Fruit fly (Drosophila melanogaster) whole organism, adult: ENCODE results near the gene CG43056.

Experiments used
- CG11617 ChIP-seq: fragments of 200-800 bp; sonication (Bioruptor generic); optimal IDR thresholded peaks from 2 replicates; lab custom pipeline; 2017; ENCODE audit warnings: mild to moderate bottlenecking, missing biosample characterization, missing genetic modification reagents, missing genetic modification characterization
- CG12768 ChIP-seq: fragments of 200-800 bp; sonication (Bioruptor generic); optimal IDR thresholded peaks from 2 replicates; lab custom pipeline; 2017; ENCODE audit warnings: missing biosample characterization, missing genetic modification characterization, mild to moderate bottlenecking, moderate library complexity, missing genetic modification reagents
- CG14711 ChIP-seq: fragments of 200-800 bp; sonication (Bioruptor generic); optimal IDR thresholded peaks from 2 replicates; lab custom pipeline; 2018; ENCODE audit warnings: missing biosample characterization, mild to moderate bottlenecking, missing genetic modification characterization, moderate library complexity
- CG1620 ChIP-seq: fragments of 200-800 bp; sonication (Bioruptor generic); optimal IDR thresholded peaks from 2 replicates; lab custom pipeline; 2016; ENCODE audit warnings: missing biosample characterization, missing genetic modification characterization
- CG33017 ChIP-seq: fragments of 200-800 bp; sonication (Bioruptor generic); optimal IDR thresholded peaks from 2 replicates; lab custom pipeline; 2018; ENCODE audit warnings: missing biosample characterization, mild to moderate bottlenecking, missing genetic modification characterization, moderate library complexity
- CG5204 ChIP-seq: fragments of 200-800 bp; sonication (Bioruptor generic); optimal IDR thresholded peaks from 2 replicates; lab custom pipeline; 2016; ENCODE audit warnings: missing biosample characterization, missing genetic modification characterization
- CG7045 ChIP-seq: fragments of 200-800 bp; sonication (Bioruptor generic); optimal IDR thresholded peaks from 2 replicates; lab custom pipeline; 2017; ENCODE audit warnings: missing biosample characterization, mild to moderate bottlenecking, missing genetic modification characterization
- CG7101 ChIP-seq: fragments of 200-800 bp; sonication (Bioruptor generic); optimal IDR thresholded peaks from 2 replicates; lab custom pipeline; 2018; ENCODE audit warnings: missing biosample characterization, mild to moderate bottlenecking, missing genetic modification characterization, moderate library complexity
- Clk ChIP-seq: fragments of 200-800 bp; sonication (Bioruptor generic); optimal IDR thresholded peaks from 2 replicates; lab custom pipeline; 2017; ENCODE audit warnings: missing biosample characterization, missing genetic modification characterization
- Crg-1 ChIP-seq: fragments of 200-800 bp; sonication (Bioruptor generic); optimal IDR thresholded peaks from 2 replicates; lab custom pipeline; 2016; ENCODE audit warnings: missing biosample characterization, missing genetic modification characterization
- Hr96 ChIP-seq: fragments of 200-800 bp; sonication (Bioruptor generic); optimal IDR thresholded peaks from 2 replicates; lab custom pipeline; 2016; ENCODE audit warnings: missing biosample characterization, missing genetic modification characterization
- Mnt ChIP-seq: fragments of 200-800 bp; sonication (Bioruptor generic); optimal IDR thresholded peaks from 2 replicates; lab custom pipeline; 2016; ENCODE audit warnings: missing biosample characterization, mild to moderate bottlenecking, missing genetic modification characterization
- bab1 ChIP-seq: fragments of 200-800 bp; sonication (Bioruptor generic); optimal IDR thresholded peaks from 3 replicates; lab custom pipeline; 2019; ENCODE audit warnings: missing biosample characterization, mild to moderate bottlenecking, missing genetic modification characterization, moderate library complexity
- cic ChIP-seq: fragments of 200-800 bp; sonication (Bioruptor generic); optimal IDR thresholded peaks from 2 replicates; lab custom pipeline; 2017; ENCODE audit warnings: missing biosample characterization, mild to moderate bottlenecking, missing genetic modification characterization, moderate library complexity
- cnc ChIP-seq, 2 experiments: fragments of >200 bp; optimal IDR thresholded peaks; 2 replicates each; lab custom pipeline; 2017
- kay ChIP-seq: fragments of 200-800 bp; sonication (Bioruptor generic); peaks from one replicate; lab custom pipeline; 2016; ENCODE audit warnings: missing biosample characterization, missing genetic modification characterization, borderline replicate concordance
- ovo ChIP-seq: fragments of 200-800 bp; sonication (Bioruptor generic); optimal IDR thresholded peaks from 2 replicates; lab custom pipeline; 2016; ENCODE audit warnings: missing biosample characterization, missing genetic modification characterization
- pad ChIP-seq: fragments of 200-800 bp; sonication (Bioruptor generic); optimal IDR thresholded peaks from 3 replicates; lab custom pipeline; 2017; ENCODE audit warnings: missing biosample characterization, missing genetic modification characterization, mild to moderate bottlenecking, moderate library complexity, missing genetic modification reagents
- tj ChIP-seq: fragments of 200-800 bp; sonication (Bioruptor generic); optimal IDR thresholded peaks from 3 replicates; lab custom pipeline; 2017; ENCODE audit warnings: missing biosample characterization, mild to moderate bottlenecking, missing genetic modification characterization, moderate library complexity
- toe ChIP-seq: fragments of 200-800 bp; sonication (Bioruptor generic); optimal IDR thresholded peaks from 2 replicates; lab custom pipeline; 2016; ENCODE audit warnings: missing biosample characterization, missing genetic modification characterization

The CG43056 gene

DNA sequence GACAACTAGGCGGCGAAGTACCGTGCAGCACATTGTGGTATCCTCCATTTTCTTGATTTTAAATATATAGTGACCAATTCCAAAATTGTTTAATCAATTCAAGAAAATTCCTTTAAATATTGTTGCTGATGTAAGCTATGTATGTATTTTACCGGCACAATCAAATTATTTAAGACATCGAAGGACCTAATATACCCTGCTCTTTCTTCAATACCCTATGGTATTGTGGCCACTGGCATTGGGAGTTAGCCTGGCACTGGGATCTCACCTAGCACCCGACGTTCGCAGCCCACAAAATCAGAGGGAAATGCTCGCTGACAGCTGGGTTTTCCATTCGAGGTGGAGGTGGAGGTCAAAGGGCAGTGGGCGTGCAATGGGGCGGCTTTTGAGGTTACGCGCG lies 15.4 kb upstream of the CG43056 start:
- TF ChIP-seq cnc (optimal IDR thresholded peaks at IDR 0.05; lab: Kevin White, UChicago): no peak
- TF ChIP-seq toe (GFP tag; lab: Kevin White, UChicago): no peak
- no peak for TF ChIP-seq CG11617 (GFP tag; lab: Kevin White, UChicago)
- TF ChIP-seq kay (GFP tag; lab: Kevin White, UChicago): no peak
- no peak for TF ChIP-seq Hr96 (GFP tag; lab: Kevin White, UChicago)
- no peak for TF ChIP-seq CG12768 (GFP tag; lab: Kevin White, UChicago)
- no peak for TF ChIP-seq CG1620 (GFP tag; lab: Kevin White, UChicago)
- TF ChIP-seq CG33017 (tag; lab: Kevin White, UChicago): no peak
- TF ChIP-seq cic (GFP tag; lab: Kevin White, UChicago): no peak
- TF ChIP-seq ovo: no peak

DNA sequence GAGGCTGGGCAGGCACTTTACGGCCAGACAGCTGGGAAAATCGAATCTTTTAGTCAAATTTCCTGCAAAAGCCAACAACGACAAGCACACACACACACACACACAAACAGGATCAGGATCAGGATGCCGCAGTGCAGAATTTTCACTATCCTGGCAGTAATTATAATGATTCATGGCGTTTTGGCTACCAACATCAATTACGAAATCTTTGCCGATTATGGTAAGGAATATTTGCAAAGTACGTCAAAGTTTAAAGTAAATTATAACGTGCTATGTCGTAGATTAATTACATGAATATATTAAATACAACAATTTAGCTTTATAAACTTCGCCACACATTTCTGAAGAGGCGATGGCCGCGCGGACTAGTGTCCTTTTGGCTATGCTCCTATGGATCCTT lies 4.0 kb upstream of the CG43056 start, which contains the start of the genes CG34177 and CG34178:
TSS of gene CG34177 (plus strand) at position 301 of the 400 bp plus-strand sequence.
TSS of gene CG34178 (plus strand) at position 301 of the 400 bp plus-strand sequence.
- no peak for TF ChIP-seq CG33017 (tag; lab: Kevin White, UChicago)
- TF ChIP-seq Hr96 (GFP tag; lab: Kevin White, UChicago): no peak

- peak; percentile 25 for TF ChIP-seq CG11617 (GFP tag; lab: Kevin White, UChicago)
- TF ChIP-seq CG7101 (tag; lab: Kevin White, UChicago): no peak
- no peak for TF ChIP-seq CG12768 (GFP tag; lab: Kevin White, UChicago)
- peak; percentile 5 for TF ChIP-seq CG33017 (tag; lab: Kevin White, UChicago)
- TF ChIP-seq pad (GFP tag; lab: Kevin White, UChicago): no peak
- TF ChIP-seq CG7045 (GFP tag; lab: Kevin White, UChicago): peak; percentile 29
- TF ChIP-seq Crg-1 (GFP tag; lab: Kevin White, UChicago): no peak
- TF ChIP-seq CG1620 (GFP tag; lab: Kevin White, UChicago): no peak
Observed at dm6 chr2L:4440881-4441737, 3.5 kb downstream of the CG43056 start, which contains the start of gene CG15431. Gene CG15431, minus strand, starts transcription at chr2L:4441282.

DNA sequence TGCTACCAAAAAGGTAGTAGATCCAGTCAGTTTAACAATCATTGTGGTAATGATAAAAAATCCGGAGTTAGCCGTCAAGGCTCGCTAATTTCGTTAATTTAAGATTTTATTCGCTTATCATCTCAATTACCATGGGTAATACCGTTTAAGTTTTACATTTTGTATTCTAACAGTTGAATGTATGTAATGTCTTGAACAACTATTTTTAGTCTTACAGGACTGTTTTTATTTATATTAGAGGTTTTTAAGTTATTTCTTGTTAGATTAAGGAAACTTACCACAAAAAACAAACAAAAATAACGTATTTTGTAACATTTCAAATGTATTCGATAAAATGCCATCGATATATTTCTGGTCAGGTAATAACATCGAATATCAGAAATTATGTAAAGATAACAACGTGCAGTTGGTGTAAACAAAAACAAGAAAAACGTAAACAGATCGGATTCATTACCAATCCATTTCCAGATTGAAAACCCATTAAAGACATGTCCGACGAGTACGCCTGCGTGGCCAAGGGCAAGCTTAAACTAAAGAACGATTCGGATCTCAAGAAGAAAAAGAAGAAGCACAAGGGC lies 4.5 kb downstream of the CG43056 start, which contains the start of the genes Sfp24F and CG15432:
TSS of gene Sfp24F (minus strand) at position 51 of the 578 bp plus-strand sequence.
TSS of gene CG15432 (plus strand) at position 311 of the 578 bp plus-strand sequence.
- TF ChIP-seq Hr96 (GFP tag; lab: Kevin White, UChicago): no peak
- peak; percentile 9 for TF ChIP-seq bab1

dm6 chr2L:4444457-4444856 lies 6.9 kb downstream of the CG43056 start, which contains the start of the genes morgue and Elp3:
Gene morgue, minus strand, starts transcription at chr2L:4444680.
Gene Elp3, plus strand, starts transcription at chr2L:4444732.
- peak; percentile 29 for TF ChIP-seq bab1
- no peak for TF ChIP-seq CG1620 (GFP tag; lab: Kevin White, UChicago)
- no peak for TF ChIP-seq Crg-1 (GFP tag; lab: Kevin White, UChicago)
- TF ChIP-seq toe (GFP tag; lab: Kevin White, UChicago): no peak
- TF ChIP-seq CG11617 (GFP tag; lab: Kevin White, UChicago): no peak
- TF ChIP-seq CG33017 (tag; lab: Kevin White, UChicago): no peak
- peak; percentile 93 for TF ChIP-seq Mnt (GFP tag; lab: Kevin White, UChicago)
- no peak for TF ChIP-seq tj (GFP tag; lab: Kevin White, UChicago)

dm6 chr2L:4448582-4449016 lies 11.0 kb downstream of the CG43056 start, which contains the start of gene MFS18:
Gene MFS18, minus strand, starts transcription at chr2L:4448635.
- TF ChIP-seq Hr96 (GFP tag; lab: Kevin White, UChicago) (no peak), CG7045 (GFP tag; lab: Kevin White, UChicago) (peak; percentile 81), CG7101 (tag; lab: Kevin White, UChicago) (peak; percentile 94), Mnt (GFP tag; lab: Kevin White, UChicago) (peak; percentile 91), pad (GFP tag; lab: Kevin White, UChicago) (peak; percentile 76), bab1 (peak; percentile 96), CG12768 (GFP tag; lab: Kevin White, UChicago) (peak; percentile 95), CG14711 (tag; lab: Kevin White, UChicago) (peak; percentile 97), kay (GFP tag; lab: Kevin White, UChicago) (no peak), Clk (peak; percentile 58), CG1620 (GFP tag; lab: Kevin White, UChicago) (peak; percentile 58), CG5204 (GFP tag; lab: Kevin White, UChicago) (no peak), ovo (peak; percentile 77), toe (GFP tag; lab: Kevin White, UChicago) (no peak), cnc (optimal IDR thresholded peaks at IDR 0.05; lab: Kevin White, UChicago) (no peak), CG33017 (tag; lab: Kevin White, UChicago) (peak; percentile 93), tj (GFP tag; lab: Kevin White, UChicago) (peak; percentile 63), cic (GFP tag; lab: Kevin White, UChicago) (peak; percentile 54), Crg-1 (GFP tag; lab: Kevin White, UChicago) (peak; percentile 57), CG11617 (GFP tag; lab: Kevin White, UChicago) (peak; percentile 90)
